Worm (Caenorhabditis elegans) whole organism, young adult: ENCODE results near the gene F08F3.6.
"Not testable (repeated sequence)": the region's sequence is repeated elsewhere in the genome, so short reads cannot be mapped to it uniquely, and the experiment has no call there.

Experiments used
- T07F8.4 ChIP-seq: sonication (generic microtip); optimal IDR thresholded peaks from 2 replicates; lab custom pipeline; 2016; ENCODE audit warnings: mild to moderate bottlenecking, missing genetic modification characterization, moderate library complexity, missing compliant biosample characterization
- T26A5.8 ChIP-seq: sonication (generic microtip); optimal IDR thresholded peaks from 2 replicates; lab custom pipeline; 2016; ENCODE audit warnings: missing genetic modification characterization, missing compliant biosample characterization
- Y53F4B.3 ChIP-seq: fragments of 200-800 bp; sonication (Bioruptor generic); IDR thresholded peaks from 2 replicates; pipeline ENCODE4 v1.3.6; 2022; ENCODE audit warnings: missing genetic modification reagents, missing genetic modification characterization, missing compliant biosample characterization
- akir-1 ChIP-seq: fragments of 200-800 bp; sonication (Bioruptor generic); optimal IDR thresholded peaks from 2 replicates; lab custom pipeline; 2018; ENCODE audit warnings: mild to moderate bottlenecking, missing genetic modification characterization, moderate library complexity, missing compliant biosample characterization
- aptf-2 ChIP-seq: fragments of 200-800 bp; sonication (Bioruptor generic); conservative IDR thresholded peaks from 2 replicates; pipeline ENCODE4 v1.3.6; 2022; ENCODE audit warnings: missing genetic modification reagents, missing genetic modification characterization, missing compliant biosample characterization
- athp-1 ChIP-seq: sonication (generic microtip); optimal IDR thresholded peaks from 2 replicates; lab custom pipeline; 2017; ENCODE audit warnings: mild to moderate bottlenecking, missing genetic modification characterization, missing compliant biosample characterization
- bed-1 ChIP-seq: fragments of 200-800 bp; sonication (Bioruptor generic); IDR thresholded peaks from 2 replicates; pipeline ENCODE4 v1.3.6; 2022; ENCODE audit warnings: missing genetic modification reagents, missing genetic modification characterization, missing compliant biosample characterization
- bed-2 ChIP-seq: fragments of 200-800 bp; sonication (Bioruptor generic); IDR thresholded peaks from 2 replicates; pipeline ENCODE4 v1.3.6; 2022; ENCODE audit warnings: missing genetic modification reagents, missing genetic modification characterization, missing compliant biosample characterization
- ceh-100 ChIP-seq: fragments of 200-800 bp; sonication (Bioruptor generic); IDR thresholded peaks from 2 replicates; pipeline ENCODE4 v1.3.6; 2022; ENCODE audit warnings: missing genetic modification reagents, missing genetic modification characterization, missing compliant biosample characterization
- ceh-40 ChIP-seq: fragments of 200-800 bp; sonication (Bioruptor generic); IDR thresholded peaks from 2 replicates; pipeline ENCODE4 v1.3.6; 2022; ENCODE audit warnings: missing genetic modification characterization, missing compliant biosample characterization
- efl-1 ChIP-seq: fragments of 150-350 bp; optimal IDR thresholded peaks from 2 replicates; lab custom pipeline; 2014; ENCODE audit warnings: missing biosample characterization, missing genetic modification reagents, missing genetic modification characterization
- egl-18 ChIP-seq: fragments of 200-800 bp; sonication (Bioruptor generic); IDR thresholded peaks from 2 replicates; pipeline ENCODE4 v1.3.6; 2022; ENCODE audit warnings: missing genetic modification reagents, missing genetic modification characterization, missing compliant biosample characterization
- egl-44 ChIP-seq: fragments of 200-800 bp; sonication (Bioruptor generic); IDR thresholded peaks from 2 replicates; pipeline ENCODE4 v1.3.6; 2022; ENCODE audit warnings: missing genetic modification reagents, missing genetic modification characterization, missing compliant biosample characterization
- hlh-26 ChIP-seq: fragments of 200-800 bp; sonication (Bioruptor generic); conservative IDR thresholded peaks from 2 replicates; pipeline ENCODE4 v1.3.6; 2022; ENCODE audit warnings: missing genetic modification reagents, missing genetic modification characterization, missing compliant biosample characterization
- hsf-1 ChIP-seq: fragments of 200-800 bp; sonication (Bioruptor generic); IDR thresholded peaks from 2 replicates; pipeline ENCODE4 v1.3.6; 2022; ENCODE audit warnings: missing genetic modification reagents, missing genetic modification characterization, missing compliant biosample characterization
- lir-1 ChIP-seq: fragments of 200-800 bp; sonication (Bioruptor generic); conservative IDR thresholded peaks from 2 replicates; pipeline ENCODE4 v1.3.6; 2022; ENCODE audit warnings: missing genetic modification reagents, missing genetic modification characterization, missing compliant biosample characterization
- madf-6 ChIP-seq: fragments of 200-800 bp; sonication (Bioruptor generic); IDR thresholded peaks from 2 replicates; pipeline ENCODE4 v1.3.6; 2022; ENCODE audit warnings: missing genetic modification reagents, missing genetic modification characterization, missing compliant biosample characterization
- madf-8 ChIP-seq: fragments of 200-800 bp; sonication (Bioruptor generic); conservative IDR thresholded peaks from 2 replicates; pipeline ENCODE4 v1.3.6; 2022; ENCODE audit warnings: missing genetic modification reagents, missing genetic modification characterization, missing compliant biosample characterization
- nfya-1 ChIP-seq: sonication (generic microtip); optimal IDR thresholded peaks from 2 replicates; lab custom pipeline; 2017; ENCODE audit warnings: antibody characterized with exemption, missing compliant biosample characterization, missing genetic modification characterization, borderline replicate concordance; ENCODE audit not compliant: insufficient read depth
- nhr-179 ChIP-seq: sonication (generic microtip); optimal IDR thresholded peaks from 2 replicates; lab custom pipeline; 2016; ENCODE audit warnings: mild to moderate bottlenecking, missing genetic modification characterization, missing compliant biosample characterization
- sdz-38 ChIP-seq: sonication (generic microtip); optimal IDR thresholded peaks from 2 replicates; lab custom pipeline; 2016; ENCODE audit warnings: missing genotype, missing genetic modification characterization, missing compliant biosample characterization
- sea-2 ChIP-seq: fragments of 200-800 bp; sonication (Bioruptor generic); IDR thresholded peaks from 2 replicates; pipeline ENCODE4 v1.3.6; 2022; ENCODE audit warnings: missing genetic modification characterization, missing compliant biosample characterization
- snpc-1.1 ChIP-seq: sonication (generic microtip); optimal IDR thresholded peaks from 2 replicates; lab custom pipeline; 2017; ENCODE audit warnings: missing genetic modification characterization, mild to moderate bottlenecking, missing compliant biosample characterization, antibody characterized with exemption, moderate library complexity, missing genotype, missing genetic modification reagents; ENCODE audit not compliant: insufficient read depth
- snpc-4 ChIP-seq, 5 experiments: fragments of 150-350 bp in 1 of 5; sonication (generic microtip) in 4 of 5; optimal IDR thresholded peaks; 2 replicates each; lab custom pipeline; 2014 to 2018; ENCODE audit warnings: missing genetic modification characterization in 5 of 5, missing biosample characterization in 3 of 5, antibody characterized with exemption in 2 of 5, mild to moderate bottlenecking in 2 of 5, missing compliant biosample characterization in 2 of 5, missing genotype in 2 of 5, moderate library complexity in 2 of 5, missing genetic modification reagents in 1 of 5
- tbx-9 ChIP-seq: sonication (generic microtip); optimal IDR thresholded peaks from 2 replicates; lab custom pipeline; 2016; ENCODE audit warnings: borderline replicate concordance, missing genetic modification characterization, inconsistent platforms, missing compliant biosample characterization
- tlf-1 ChIP-seq: fragments of 200-800 bp; sonication (Bioruptor generic); optimal IDR thresholded peaks from 2 replicates; lab custom pipeline; 2018; ENCODE audit warnings: mild to moderate bottlenecking, missing genetic modification characterization, missing compliant biosample characterization
- unc-130 ChIP-seq: sonication (generic microtip); optimal IDR thresholded peaks from 2 replicates; lab custom pipeline; 2016; ENCODE audit warnings: missing genetic modification reagents, missing genetic modification characterization, missing compliant biosample characterization
- xnd-1 ChIP-seq: sonication (generic microtip); optimal IDR thresholded peaks from 2 replicates; lab custom pipeline; 2016; ENCODE audit warnings: missing genotype, missing genetic modification reagents, missing genetic modification characterization, missing compliant biosample characterization
- zim-3 ChIP-seq: sonication (generic microtip); optimal IDR thresholded peaks from 2 replicates; lab custom pipeline; 2017; ENCODE audit warnings: mild to moderate bottlenecking, missing genetic modification characterization, moderate library complexity, missing compliant biosample characterization
- ztf-22 ChIP-seq: fragments of 200-800 bp; sonication (Bioruptor generic); optimal IDR thresholded peaks from 2 replicates; lab custom pipeline; 2018; ENCODE audit warnings: mild to moderate bottlenecking, missing genetic modification characterization, moderate library complexity, missing compliant biosample characterization
- ztf-3 ChIP-seq: fragments of 200-800 bp; sonication (Bioruptor generic); optimal IDR thresholded peaks from 2 replicates; lab custom pipeline; 2018; ENCODE audit warnings: mild to moderate bottlenecking, missing genetic modification characterization, missing compliant biosample characterization

The F08F3.6 gene

ce11 chrV:5419915-5420314, at the start of gene F08F3.6:
Gene F08F3.6 (minus strand): TSS chrV:5420067.
- TF ChIP-seq T26A5.8 (tag; lab: Kevin White, UChicago), result no peak
- peak; percentile 64 for TF ChIP-seq efl-1 (GFP tag; lab: Kevin White, UChicago)
- peak; percentile 36; the same call in 1 of the 2 replicates for TF ChIP-seq madf-8 (GFP tag; lab: Robert Waterston, UW)
- peak; percentile 98 for TF ChIP-seq aptf-2 (GFP tag; lab: Robert Waterston, UW)
- TF ChIP-seq egl-18, result no peak
- TF ChIP-seq hsf-1 (GFP tag; lab: Robert Waterston, UW), result no peak
- peak; percentile 77 for TF ChIP-seq madf-6 (GFP tag; lab: Robert Waterston, UW)

ce11 chrV:5468489-5468888, 48.6 kb upstream of the F08F3.6 start, which contains the start of gene ZC317.6:
Gene ZC317.6 (minus strand): TSS chrV:5468589.
- TF ChIP-seq lir-1 (GFP tag; lab: Robert Waterston, UW); snpc-1.1 (tag; lab: Kevin White, UChicago); ceh-40: not testable (repeated sequence)

- no peak for TF ChIP-seq tbx-9 (tag; lab: Kevin White, UChicago)
- TF ChIP-seq sdz-38 (tag; lab: Kevin White, UChicago), result no peak
- no peak for TF ChIP-seq bed-2 (GFP tag; lab: Robert Waterston, UW)
- TF ChIP-seq zim-3 (tag; lab: Kevin White, UChicago), result no peak
- no peak for TF ChIP-seq egl-44
These were observed 45.5 kb upstream of the F08F3.6 start, which contains the start of gene srg-68 for ce11 chrV:5465335-5465734. Gene srg-68 (minus strand): TSS chrV:5465435.

- TF ChIP-seq Y53F4B.3 (GFP tag; lab: Robert Waterston, UW) (no peak), tlf-1 (GFP tag; lab: Kevin White, UChicago) (no peak), sea-2 (GFP tag; lab: Robert Waterston, UW) (no peak), tbx-9 (tag; lab: Kevin White, UChicago) (no peak), hlh-26 (no peak), nfya-1 (tag; lab: Kevin White, UChicago) (no peak), xnd-1 (tag; lab: Kevin White, UChicago) (no peak), T07F8.4 (no peak), nhr-179 (no peak), athp-1 (no peak), ztf-22 (GFP tag; lab: Kevin White, UChicago) (no peak), unc-130 (GFP tag; lab: Kevin White, UChicago) (no peak)
These were observed 43.0 kb upstream of the F08F3.6 start, which contains the start of gene srg-67 for ce11 chrV:5462894-5463293. Gene srg-67 (minus strand): TSS chrV:5462994.

ce11 chrV:5459806-5460205, 39.9 kb upstream of the F08F3.6 start, which contains the start of gene ZC317.2:
Gene ZC317.2 (plus strand): TSS chrV:5460106.
- TF ChIP-seq akir-1 (GFP tag; lab: Kevin White, UChicago) (no peak), bed-1 (GFP tag; lab: Robert Waterston, UW) (no peak), nfya-1 (tag; lab: Kevin White, UChicago) (no peak), madf-6 (GFP tag; lab: Robert Waterston, UW) (no peak), ceh-100 (GFP tag; lab: Robert Waterston, UW) (no peak), ztf-3 (GFP tag; lab: Kevin White, UChicago) (no peak), snpc-4 (GFP tag; optimal IDR thresholded peaks at IDR 0.05; lab: Kevin White, UChicago) (no peak), snpc-4 (tag; optimal IDR thresholded peaks at IDR 0.05; lab: Kevin White, UChicago) (no peak)
- TF ChIP-seq, all 124 proteins: peak for 0
